Fruit fly (Drosophila melanogaster): Measurements from ENCODE around the gene Cyt-c-d.

The Cyt-c-d gene

DNA sequence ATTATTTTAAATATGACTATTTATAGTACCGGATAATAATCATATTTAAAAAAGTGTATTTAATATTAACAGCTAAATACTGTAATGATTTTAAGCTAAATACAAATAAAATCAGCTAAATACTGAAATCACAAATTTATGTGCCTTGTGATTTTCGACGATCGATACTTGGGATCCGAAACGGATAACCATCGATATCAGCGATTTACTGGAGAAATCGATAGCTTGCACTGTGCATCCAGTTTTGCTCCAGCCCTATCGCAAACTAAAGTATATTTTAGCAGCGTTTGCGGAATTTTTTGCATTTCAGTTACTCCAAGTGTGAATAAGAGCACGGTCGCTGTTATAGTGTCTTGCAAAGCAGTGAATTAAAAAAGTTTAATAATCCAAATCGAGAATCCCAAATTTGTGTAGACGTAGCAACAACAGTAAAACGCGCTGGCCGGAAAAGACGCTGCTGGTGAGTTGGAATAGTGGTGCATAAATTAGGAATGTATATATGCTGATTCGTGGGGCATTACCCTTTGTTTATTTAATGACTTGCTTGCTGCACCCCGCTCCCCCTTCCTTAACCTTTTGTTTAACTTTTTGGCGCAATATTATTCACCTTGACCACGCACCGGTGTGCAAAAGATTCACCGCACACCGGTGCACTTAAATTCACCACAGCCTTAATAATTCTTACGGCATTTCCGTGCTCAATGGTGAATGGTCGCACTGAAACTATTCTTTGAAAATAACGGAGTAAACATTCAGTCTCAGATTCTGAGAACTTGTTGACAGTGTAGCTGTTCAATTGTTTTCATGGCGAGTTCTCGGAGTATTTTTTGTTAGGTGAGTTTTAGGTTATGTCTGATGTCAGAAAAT is 35.6 kb upstream of the Cyt-c-d start, which contains the start of the genes grp and squ:
TSS of gene grp (plus strand) at position 238 of the 867 bp plus-strand sequence.
TSS of gene squ (plus strand) at position 238 of the 867 bp plus-strand sequence.
- TF ChIP-seq toe (GFP tag; optimal IDR thresholded peaks at IDR 0.05) (no peak), bab1 (GFP tag; optimal IDR thresholded peaks at IDR 0.05) (no peak), Clk (GFP tag; optimal IDR thresholded peaks at IDR 0.05) (no peak), CG1620 (GFP tag; optimal IDR thresholded peaks at IDR 0.05) (no peak), CG14711 (tag; optimal IDR thresholded peaks at IDR 0.05) (no peak), CG33017 (tag; optimal IDR thresholded peaks at IDR 0.05) (no peak), CG12768 (GFP tag; optimal IDR thresholded peaks at IDR 0.05) (peak; percentile 15), Crg-1 (GFP tag; optimal IDR thresholded peaks at IDR 0.05) (no peak), Mnt (GFP tag; optimal IDR thresholded peaks at IDR 0.05) (peak; percentile 28), CG7101 (tag; optimal IDR thresholded peaks at IDR 0.05) (peak; percentile 37), tj (GFP tag; optimal IDR thresholded peaks at IDR 0.05) (peak; percentile 98), cnc (optimal IDR thresholded peaks at IDR 0.05) (peak in 1 of 2 experiments; percentile 52), CG11617 (GFP tag; optimal IDR thresholded peaks at IDR 0.05) (peak; percentile 14), CG7045 (GFP tag; optimal IDR thresholded peaks at IDR 0.05) (no peak), Hr96 (GFP tag; optimal IDR thresholded peaks at IDR 0.05) (no peak), CG5204 (GFP tag; optimal IDR thresholded peaks at IDR 0.05) (no peak), ovo (GFP tag; optimal IDR thresholded peaks at IDR 0.05) (peak; percentile 80), pad (GFP tag; optimal IDR thresholded peaks at IDR 0.05) (peak; percentile 28), kay (GFP tag; ENCODE audit: borderline replicate concordance) (no peak), cic (GFP tag; optimal IDR thresholded peaks at IDR 0.05) (no peak)

DNA sequence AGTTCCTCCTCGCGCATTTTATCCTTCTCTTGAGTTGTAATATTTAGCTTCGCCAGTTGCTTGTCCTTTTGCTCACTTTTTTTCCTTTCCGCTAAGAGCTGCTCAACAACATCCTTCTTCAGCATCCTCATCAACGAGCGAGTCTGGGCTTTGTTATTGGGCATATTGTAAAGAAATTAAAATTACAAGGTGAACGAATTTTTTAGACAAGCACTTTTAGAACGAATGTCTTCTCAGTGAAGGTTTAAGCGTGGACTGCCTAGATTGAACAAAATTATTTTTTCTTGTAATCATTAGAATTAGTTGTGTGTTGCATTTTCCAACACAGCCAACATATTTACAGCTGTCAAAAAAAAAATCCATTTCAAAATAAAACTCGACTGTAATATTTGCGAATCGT is 33.5 kb upstream of the Cyt-c-d start, which contains the start of gene CG33552:
TSS of gene CG33552 (plus strand) at position 301 of the 400 bp plus-strand sequence.
- TF ChIP-seq CG11617 (GFP tag; optimal IDR thresholded peaks at IDR 0.05) (no peak), CG5204 (GFP tag; optimal IDR thresholded peaks at IDR 0.05) (no peak), toe (GFP tag; optimal IDR thresholded peaks at IDR 0.05) (no peak), CG1620 (GFP tag; optimal IDR thresholded peaks at IDR 0.05) (no peak), cic (GFP tag; optimal IDR thresholded peaks at IDR 0.05) (no peak), Hr96 (GFP tag; optimal IDR thresholded peaks at IDR 0.05) (no peak), CG12768 (GFP tag; optimal IDR thresholded peaks at IDR 0.05) (no peak), CG14711 (tag; optimal IDR thresholded peaks at IDR 0.05) (no peak), cnc (optimal IDR thresholded peaks at IDR 0.05) (no peak), Mnt (GFP tag; optimal IDR thresholded peaks at IDR 0.05) (no peak), CG33017 (tag; optimal IDR thresholded peaks at IDR 0.05) (no peak), CG7101 (tag; optimal IDR thresholded peaks at IDR 0.05) (no peak), tj (GFP tag; optimal IDR thresholded peaks at IDR 0.05) (no peak), pad (GFP tag; optimal IDR thresholded peaks at IDR 0.05) (no peak), kay (GFP tag; ENCODE audit: borderline replicate concordance) (no peak), CG7045 (GFP tag; optimal IDR thresholded peaks at IDR 0.05) (no peak), Clk (GFP tag; optimal IDR thresholded peaks at IDR 0.05) (no peak)

DNA sequence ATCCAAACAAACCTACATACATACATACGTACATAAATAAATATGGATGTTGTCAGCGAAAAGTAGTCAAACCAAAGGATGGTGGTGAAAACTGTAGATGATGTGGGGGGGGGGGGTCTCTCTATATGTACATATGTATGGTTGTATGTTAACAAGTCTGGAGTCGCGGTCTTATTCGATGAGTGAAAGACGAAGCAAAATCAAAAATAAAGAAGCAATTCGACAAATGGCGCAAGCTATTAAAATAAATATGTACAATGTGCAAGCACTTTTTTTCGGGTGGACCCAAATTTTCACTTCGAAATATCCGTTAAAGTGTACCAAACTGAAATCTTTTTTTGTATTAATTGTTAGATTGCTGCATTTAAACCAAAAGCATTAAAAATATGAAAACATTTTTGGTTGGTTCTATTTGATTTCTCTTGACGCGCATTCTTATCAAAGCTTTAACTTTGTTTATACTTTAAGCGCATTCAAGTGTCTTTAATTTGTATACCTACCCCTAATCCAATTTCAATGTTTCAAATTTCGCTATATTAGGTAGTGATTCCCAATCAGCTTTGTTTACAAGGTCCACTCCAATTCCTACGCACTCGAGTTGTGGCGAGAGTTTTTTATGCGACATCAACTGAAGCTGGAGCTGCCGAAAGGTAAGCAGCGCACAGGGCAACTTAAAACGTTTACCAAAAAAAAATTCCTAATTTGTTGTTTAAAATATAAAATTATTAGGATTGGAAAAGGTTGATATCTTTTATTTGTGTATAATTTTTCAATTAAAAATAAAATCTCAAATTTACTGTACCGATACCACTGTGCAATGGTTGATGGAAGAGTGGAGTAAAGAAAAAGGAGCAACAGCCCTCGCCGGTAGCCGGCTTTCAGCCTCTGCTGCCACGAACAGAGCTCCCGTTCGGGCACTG is 31.5 kb upstream of the Cyt-c-d start, which contains the start of gene CG31807:
TSS of gene CG31807 (minus strand) at position 51 of the 920 bp plus-strand sequence.
- TF ChIP-seq CG11617 (GFP tag; optimal IDR thresholded peaks at IDR 0.05) (peak; percentile 19), ovo (GFP tag; optimal IDR thresholded peaks at IDR 0.05) (no peak), CG5204 (GFP tag; optimal IDR thresholded peaks at IDR 0.05) (no peak), Clk (GFP tag; optimal IDR thresholded peaks at IDR 0.05) (no peak), kay (GFP tag; ENCODE audit: borderline replicate concordance) (peak; percentile 6), Mnt (GFP tag; optimal IDR thresholded peaks at IDR 0.05) (no peak), bab1 (GFP tag; optimal IDR thresholded peaks at IDR 0.05) (peak; percentile 92), CG7045 (GFP tag; optimal IDR thresholded peaks at IDR 0.05) (no peak), toe (GFP tag; optimal IDR thresholded peaks at IDR 0.05) (no peak), cic (GFP tag; optimal IDR thresholded peaks at IDR 0.05) (no peak), CG1620 (GFP tag; optimal IDR thresholded peaks at IDR 0.05) (no peak), CG14711 (tag; optimal IDR thresholded peaks at IDR 0.05) (peak; percentile 46), Hr96 (GFP tag; optimal IDR thresholded peaks at IDR 0.05) (peak; percentile 45), CG12768 (GFP tag; optimal IDR thresholded peaks at IDR 0.05) (no peak), CG7101 (tag; optimal IDR thresholded peaks at IDR 0.05) (peak; percentile 64), Crg-1 (GFP tag; optimal IDR thresholded peaks at IDR 0.05) (no peak), cnc (optimal IDR thresholded peaks at IDR 0.05) (no peak), tj (GFP tag; optimal IDR thresholded peaks at IDR 0.05) (peak; percentile 74), pad (GFP tag; optimal IDR thresholded peaks at IDR 0.05) (peak; percentile 32), CG33017 (tag; optimal IDR thresholded peaks at IDR 0.05) (no peak)

DNA sequence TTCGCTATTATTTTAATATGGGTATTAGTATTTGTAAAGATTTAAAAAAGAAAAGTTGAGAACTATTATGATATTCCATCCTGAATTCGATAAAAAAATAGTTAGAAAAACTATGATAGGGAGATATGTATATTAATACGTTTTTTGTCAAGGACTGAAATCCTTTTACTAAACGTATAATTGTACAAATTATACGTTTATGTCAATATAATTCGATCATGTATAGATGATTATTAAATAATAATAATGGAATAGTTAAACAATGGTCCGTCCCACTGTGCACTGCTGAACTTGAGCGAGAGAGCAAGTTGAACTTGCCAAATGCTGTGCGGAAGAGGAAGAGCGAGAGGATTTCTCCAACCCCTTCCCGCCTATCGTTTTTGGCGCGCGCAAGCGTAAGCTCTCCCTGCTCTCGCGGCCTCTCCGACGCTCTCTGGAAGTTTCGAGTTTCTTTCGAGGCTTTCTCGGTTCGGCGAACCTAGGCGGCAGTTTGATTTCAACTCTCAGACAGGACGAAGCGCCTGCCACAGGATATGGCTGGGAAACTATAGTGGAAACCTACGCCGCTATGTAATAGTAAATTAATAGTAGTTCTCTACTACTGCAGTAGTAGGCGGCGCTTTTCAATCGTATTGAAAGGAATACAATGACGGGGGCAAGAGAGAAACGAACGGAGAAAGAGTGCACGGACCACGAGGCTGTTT is 30.6 kb upstream of the Cyt-c-d start:
- TF ChIP-seq Crg-1 (GFP tag; optimal IDR thresholded peaks at IDR 0.05) (no peak), Hr96 (GFP tag; optimal IDR thresholded peaks at IDR 0.05) (no peak), Mnt (GFP tag; optimal IDR thresholded peaks at IDR 0.05) (no peak), ovo (GFP tag; optimal IDR thresholded peaks at IDR 0.05) (no peak), cnc (optimal IDR thresholded peaks at IDR 0.05) (no peak), toe (GFP tag; optimal IDR thresholded peaks at IDR 0.05) (no peak), CG7045 (GFP tag; optimal IDR thresholded peaks at IDR 0.05) (no peak), CG11617 (GFP tag; optimal IDR thresholded peaks at IDR 0.05) (peak; percentile 10), Clk (GFP tag; optimal IDR thresholded peaks at IDR 0.05) (no peak), pad (GFP tag; optimal IDR thresholded peaks at IDR 0.05) (peak; percentile 4), CG1620 (GFP tag; optimal IDR thresholded peaks at IDR 0.05) (no peak), CG5204 (GFP tag; optimal IDR thresholded peaks at IDR 0.05) (no peak), cic (GFP tag; optimal IDR thresholded peaks at IDR 0.05) (peak; percentile 25), CG33017 (tag; optimal IDR thresholded peaks at IDR 0.05) (no peak), bab1 (GFP tag; optimal IDR thresholded peaks at IDR 0.05) (peak; percentile 38), CG14711 (tag; optimal IDR thresholded peaks at IDR 0.05) (peak; percentile 39), CG12768 (GFP tag; optimal IDR thresholded peaks at IDR 0.05) (no peak), CG7101 (tag; optimal IDR thresholded peaks at IDR 0.05) (peak; percentile 40), kay (GFP tag; ENCODE audit: borderline replicate concordance) (peak; percentile 28), tj (GFP tag; optimal IDR thresholded peaks at IDR 0.05) (peak; percentile 2)

Data from whole organism, adult.